Worm (Caenorhabditis elegans): ENCODE measurements around the gene sod-5.
A peak's percentile ranks its signal among the peaks of the same experiment; 100 is the strongest.

Gene sod-5

DNA sequence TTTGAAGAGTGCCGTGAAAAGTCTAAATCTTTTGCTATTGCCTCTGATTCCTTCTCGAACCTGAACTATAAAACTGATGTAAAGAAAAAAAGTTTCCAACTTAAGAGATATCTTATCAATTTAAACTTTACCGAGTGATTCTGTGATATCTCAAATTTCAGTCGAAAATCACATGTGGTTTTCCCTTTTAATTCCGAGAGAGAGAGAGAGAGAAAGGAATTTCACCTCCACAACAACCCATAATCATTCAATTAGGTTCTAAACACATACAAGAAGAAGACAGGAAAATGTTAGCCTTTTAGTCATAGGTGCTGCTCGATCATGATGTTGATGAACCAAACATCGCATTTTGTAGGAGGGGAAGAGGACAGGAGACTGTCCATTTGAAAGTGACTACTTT is 26.4 kb upstream of the sod-5 start:
- no peak for TF ChIP-seq T20F7.1 (GFP tag; optimal IDR thresholded peaks at IDR 0.05)
- no peak for TF ChIP-seq ztf-7 (tag; optimal IDR thresholded peaks at IDR 0.05)
- no peak for TF ChIP-seq saeg-2 (GFP tag; IDR thresholded peaks at IDR 0.05)
- TF ChIP-seq ceh-28 (tag; optimal IDR thresholded peaks at IDR 0.05) = no peak
- no peak for TF ChIP-seq zip-2 (tag; optimal IDR thresholded peaks at IDR 0.05)
- TF ChIP-seq rbr-2 (tag; optimal IDR thresholded peaks at IDR 0.05) = no peak
- no peak for TF ChIP-seq fos-1 (tag; optimal IDR thresholded peaks at IDR 0.05)
- no peak for TF ChIP-seq ceh-62 (tag; optimal IDR thresholded peaks at IDR 0.05)
- no peak for TF ChIP-seq dmd-6 (GFP tag; IDR thresholded peaks at IDR 0.05)
- no peak for TF ChIP-seq nhr-77 (tag; optimal IDR thresholded peaks at IDR 0.05)
- TF ChIP-seq lin-15B (tag; optimal IDR thresholded peaks at IDR 0.05) = no peak
- no peak for TF ChIP-seq mes-2 (tag; optimal IDR thresholded peaks at IDR 0.05; ENCODE audit: poor library complexity, severe bottlenecking)
- TF ChIP-seq snpc-1.2 (GFP tag; IDR thresholded peaks at IDR 0.05) = no peak
- no peak for TF ChIP-seq ZK337.2 (GFP tag; IDR thresholded peaks at IDR 0.05)
- TF ChIP-seq php-3 (GFP tag; IDR thresholded peaks at IDR 0.05) = no peak

DNA sequence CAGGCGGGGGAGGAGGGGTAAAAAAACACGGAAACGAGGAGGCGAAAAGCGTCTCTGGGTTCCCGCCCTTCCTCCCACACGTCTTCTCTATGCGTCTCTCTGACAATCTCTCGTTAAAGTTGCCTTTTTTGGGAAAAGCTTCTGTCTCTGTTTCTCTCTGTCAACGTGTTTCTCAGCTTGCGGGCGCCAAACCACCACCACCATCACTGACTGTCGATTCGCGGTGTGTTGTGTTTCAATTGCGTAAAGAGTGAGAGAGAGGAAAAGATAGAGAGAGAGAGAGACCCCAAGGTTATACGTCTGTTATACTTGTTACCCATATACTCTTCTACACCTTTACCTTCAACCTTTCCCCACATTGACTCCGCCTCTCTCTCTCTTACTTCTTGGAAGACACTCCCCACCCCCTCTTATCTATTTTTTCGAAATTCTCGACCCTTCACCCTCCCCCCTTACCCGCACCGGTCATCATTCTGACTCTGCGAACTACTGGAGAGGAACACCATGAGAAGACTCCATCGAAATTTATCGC is 24.8 kb upstream of the sod-5 start, which contains the start of gene mlt-7:
Gene mlt-7 (plus strand): TSS at position 482 of the 532 bp plus-strand sequence.
- TF ChIP-seq unc-39 (tag; optimal IDR thresholded peaks at IDR 0.05) (no peak), lsy-2 (tag; optimal IDR thresholded peaks at IDR 0.05) (no peak), lin-13 (GFP tag; optimal IDR thresholded peaks at IDR 0.05) (no peak), F26F4.8 (GFP tag; conservative IDR thresholded peaks at IDR 0.05) (no peak), daf-19 (GFP tag; conservative IDR thresholded peaks at IDR 0.05) (no peak), nhr-77 (tag; optimal IDR thresholded peaks at IDR 0.05) (no peak), zag-1 (tag; optimal IDR thresholded peaks at IDR 0.05) (no peak), set-16 (GFP tag; IDR thresholded peaks at IDR 0.05) (0 out of 2 replicates have a peak, but pooled peaks have one; percentile 12), nhr-25 (tag; optimal IDR thresholded peaks at IDR 0.05; ENCODE audit: borderline replicate concordance, insufficient read depth) (peak; percentile 66), nhr-48 (tag; optimal IDR thresholded peaks at IDR 0.05) (no peak), egl-43 (GFP tag; IDR thresholded peaks at IDR 0.05) (no peak), daf-12 (tag; optimal IDR thresholded peaks at IDR 0.05) (no peak), pha-4 (GFP tag; IDR thresholded peaks at IDR 0.05) (no peak), pha-4 (tag; optimal IDR thresholded peaks at IDR 0.05) (no peak), ctbp-1 (GFP tag; IDR thresholded peaks at IDR 0.05) (no peak), mxl-3 (GFP tag; optimal IDR thresholded peaks at IDR 0.05) (peak; percentile 84), zip-2 (tag; optimal IDR thresholded peaks at IDR 0.05) (no peak), egl-27 (tag; optimal IDR thresholded peaks at IDR 0.05) (no peak), mep-1 (tag; optimal IDR thresholded peaks at IDR 0.05) (peak; percentile 25), hmg-1.1 (GFP tag; IDR thresholded peaks at IDR 0.05) (0 out of 2 replicates have a peak, but pooled peaks have one; percentile 25), tag-97 (GFP tag; IDR thresholded peaks at IDR 0.05) (no peak)

DNA sequence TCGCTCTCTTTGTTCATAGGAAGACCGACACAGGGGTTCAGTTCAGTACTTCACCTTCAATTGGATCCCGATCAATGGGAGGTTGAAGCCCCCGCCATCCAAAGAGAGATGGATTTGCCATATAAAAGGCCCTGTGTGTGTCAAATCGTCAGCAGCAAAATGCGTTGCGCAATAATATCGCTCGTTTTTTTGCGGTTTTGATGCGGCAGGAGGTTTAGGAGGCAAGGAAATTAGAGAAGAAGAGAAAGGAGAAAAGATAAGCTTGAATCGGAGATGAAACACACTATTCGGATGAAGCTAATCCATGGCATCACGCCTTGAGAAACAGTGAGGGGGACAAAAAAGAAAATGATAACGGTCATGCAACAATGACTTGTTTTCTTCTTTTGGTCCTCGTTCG is 23.0 kb upstream of the sod-5 start:
- TF ChIP-seq aha-1 (tag) (peak; percentile 65), mdl-1 (tag; optimal IDR thresholded peaks at IDR 0.05) (peak in 1 of 2 experiments; percentile 0), pha-4 (GFP tag; IDR thresholded peaks at IDR 0.05) (no peak), pha-4 (tag; optimal IDR thresholded peaks at IDR 0.05) (no peak), mxl-3 (GFP tag; optimal IDR thresholded peaks at IDR 0.05) (peak; percentile 16), nhr-237 (tag; optimal IDR thresholded peaks at IDR 0.05) (no peak), unc-130 (GFP tag; optimal IDR thresholded peaks at IDR 0.05) (no peak)
